Fruit fly (Drosophila melanogaster): ENCODE data around the gene Dbp21E2.
A peak's percentile ranks its signal among the peaks of the same experiment; 100 is the strongest.

DNA sequence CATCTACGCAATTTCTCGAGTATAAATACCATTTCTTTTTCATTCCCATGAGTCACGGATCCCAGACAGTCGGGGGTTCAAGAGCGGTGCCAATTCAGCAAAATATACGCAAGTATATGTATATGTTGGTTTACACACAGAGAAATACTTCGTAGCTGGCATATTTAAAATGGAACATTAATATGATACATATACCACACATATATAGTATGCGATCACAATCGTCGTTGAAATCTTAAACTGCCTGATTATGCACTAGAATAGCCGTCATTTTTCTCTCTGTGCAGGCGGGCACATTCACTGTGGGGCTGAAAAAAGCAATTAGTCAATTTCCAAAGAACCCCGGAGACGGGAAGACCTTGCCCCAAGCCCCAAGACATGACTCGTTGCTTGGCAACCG lies 30.3 kb downstream of the Dbp21E2 start:
- peak; percentile 96 for TF ChIP-seq Eip93F (GFP tag; optimal IDR thresholded peaks at IDR 0.05)
- TF ChIP-seq Sox14 (GFP tag; optimal IDR thresholded peaks at IDR 0.05), result peak; percentile 98
